Worm (Caenorhabditis elegans) whole organism, L2 larva: ENCODE results near the gene nphp-4.
A peak's percentile ranks its signal among the peaks of the same experiment; 100 is the strongest.

Experiments used
- C34F6.9 ChIP-seq: fragments of 150-350 bp; optimal IDR thresholded peaks from 2 replicates; lab custom pipeline; 2014; ENCODE audit warnings: missing biosample characterization, missing genetic modification characterization
- R02D3.7 ChIP-seq: fragments of 150-350 bp; optimal IDR thresholded peaks from 2 replicates; lab custom pipeline; 2014; ENCODE audit warnings: missing biosample characterization, missing genetic modification characterization
- Y55F3AM.14 ChIP-seq: fragments of 200-800 bp; sonication (Bioruptor generic); optimal IDR thresholded peaks from 2 replicates; lab custom pipeline; 2018; ENCODE audit warnings: mild to moderate bottlenecking, missing genetic modification characterization, missing compliant biosample characterization
- alr-1 ChIP-seq: fragments of 150-350 bp; optimal IDR thresholded peaks from 2 replicates; lab custom pipeline; 2014; ENCODE audit warnings: missing biosample characterization, missing genetic modification characterization
- aly-2 ChIP-seq: fragments of 150-350 bp; optimal IDR thresholded peaks from 2 replicates; lab custom pipeline; 2014; ENCODE audit warnings: missing biosample characterization, missing genetic modification characterization
- ama-1 ChIP-seq: fragments of 150-350 bp; optimal IDR thresholded peaks from 2 replicates; lab custom pipeline; 2018; ENCODE audit warnings: inconsistent platforms
- blmp-1 ChIP-seq: sonication (generic microtip); optimal IDR thresholded peaks from 2 replicates; lab custom pipeline; 2017; ENCODE audit warnings: missing genetic modification characterization, mild to moderate bottlenecking, missing compliant biosample characterization, antibody characterized with exemption, moderate library complexity; ENCODE audit not compliant: insufficient read depth
- crh-2 ChIP-seq: sonication (generic microtip); optimal IDR thresholded peaks from 2 replicates; lab custom pipeline; 2017; ENCODE audit warnings: missing biosample characterization, missing genetic modification characterization
- egl-27 ChIP-seq: sonication (generic microtip); optimal IDR thresholded peaks from 3 replicates; lab custom pipeline; 2017; ENCODE audit warnings: missing biosample characterization, missing genetic modification reagents, missing genetic modification characterization
- elt-1 ChIP-seq: fragments of 150-350 bp; optimal IDR thresholded peaks from 2 replicates; lab custom pipeline; 2014; ENCODE audit warnings: missing biosample characterization, missing genetic modification characterization
- elt-3 ChIP-seq: sonication (generic microtip); optimal IDR thresholded peaks from 2 replicates; lab custom pipeline; 2017; ENCODE audit warnings: missing biosample characterization, missing genetic modification characterization
- fos-1 ChIP-seq: fragments of 150-350 bp; optimal IDR thresholded peaks from 2 replicates; lab custom pipeline; 2014; ENCODE audit warnings: missing biosample characterization, missing genetic modification characterization
- gmeb-1 ChIP-seq: fragments of 150-350 bp; optimal IDR thresholded peaks from 2 replicates; lab custom pipeline; 2014; ENCODE audit warnings: missing biosample characterization, missing genetic modification characterization
- lin-11 ChIP-seq: fragments of 150-350 bp; sonication (generic microtip); optimal IDR thresholded peaks from 2 replicates; lab custom pipeline; 2014; ENCODE audit warnings: missing biosample characterization, missing genetic modification characterization, inconsistent platforms, mixed read lengths
- lin-13 ChIP-seq: fragments of 150-350 bp; optimal IDR thresholded peaks from 2 replicates; lab custom pipeline; 2014; ENCODE audit warnings: missing biosample characterization, missing genetic modification reagents, missing genetic modification characterization
- lin-39 ChIP-seq: fragments of 150-350 bp; optimal IDR thresholded peaks from 2 replicates; lab custom pipeline; 2014; ENCODE audit warnings: missing biosample characterization, missing genetic modification reagents, missing genetic modification characterization
- lsy-2 ChIP-seq, 2 experiments: fragments of 150-350 bp in 1 of 2; sonication (generic microtip) in 1 of 2; optimal IDR thresholded peaks; 2 replicates each; lab custom pipeline; 2014 to 2017; ENCODE audit warnings: missing biosample characterization in 2 of 2, missing genetic modification characterization in 2 of 2
- mab-5 ChIP-seq: fragments of 150-350 bp; optimal IDR thresholded peaks from 2 replicates; lab custom pipeline; 2014; ENCODE audit warnings: missing biosample characterization, missing genetic modification characterization
- mdl-1 ChIP-seq, 2 experiments: fragments of 150-350 bp in 1 of 2; sonication (generic microtip) in 1 of 2; optimal IDR thresholded peaks; 2 replicates each; lab custom pipeline; 2017; ENCODE audit warnings: missing biosample characterization in 2 of 2, missing genetic modification characterization in 2 of 2
- nhr-12 ChIP-seq: fragments of 150-350 bp; optimal IDR thresholded peaks from 2 replicates; lab custom pipeline; 2014; ENCODE audit warnings: missing biosample characterization, missing genetic modification characterization
- nhr-21 ChIP-seq: fragments of 150-350 bp; optimal IDR thresholded peaks from 2 replicates; lab custom pipeline; 2014; ENCODE audit warnings: missing biosample characterization, missing genetic modification characterization
- nhr-23 ChIP-seq: fragments of 150-350 bp; optimal IDR thresholded peaks from 2 replicates; lab custom pipeline; 2014; ENCODE audit warnings: missing biosample characterization, missing genetic modification reagents, missing genetic modification characterization
- nhr-237 ChIP-seq: fragments of 150-350 bp; optimal IDR thresholded peaks from 2 replicates; lab custom pipeline; 2014; ENCODE audit warnings: missing biosample characterization, missing genetic modification characterization
- nhr-25 ChIP-seq: fragments of 150-350 bp; sonication (generic microtip); optimal IDR thresholded peaks from 3 replicates; lab custom pipeline; 2014; ENCODE audit warnings: missing biosample characterization, missing genetic modification characterization
- nhr-6 ChIP-seq: fragments of 150-350 bp; optimal IDR thresholded peaks from 2 replicates; lab custom pipeline; 2014; ENCODE audit warnings: missing biosample characterization, missing genetic modification characterization
- nhr-77 ChIP-seq: fragments of 150-350 bp; optimal IDR thresholded peaks from 2 replicates; lab custom pipeline; 2014; ENCODE audit warnings: missing biosample characterization, missing genetic modification characterization
- peb-1 ChIP-seq: fragments of 150-350 bp; optimal IDR thresholded peaks from 2 replicates; lab custom pipeline; 2014; ENCODE audit warnings: missing biosample characterization, missing genetic modification characterization
- sem-4 ChIP-seq: fragments of 150-350 bp; optimal IDR thresholded peaks from 2 replicates; lab custom pipeline; 2014; ENCODE audit warnings: missing biosample characterization, missing genetic modification reagents, missing genetic modification characterization
- skn-1 ChIP-seq: sonication (generic microtip); optimal IDR thresholded peaks from 2 replicates; lab custom pipeline; 2017; ENCODE audit warnings: missing biosample characterization, missing genetic modification characterization
- sma-3 ChIP-seq: sonication (generic microtip); optimal IDR thresholded peaks from 2 replicates; lab custom pipeline; 2016; ENCODE audit warnings: missing genetic modification reagents, missing genetic modification characterization, missing compliant biosample characterization
- sma-9 ChIP-seq, 2 experiments: fragments of 150-350 bp in 1 of 2; sonication (generic microtip) in 1 of 2; optimal IDR thresholded peaks; 2 replicates each; lab custom pipeline; 2014 to 2016; ENCODE audit warnings: missing genetic modification characterization in 2 of 2, mild to moderate bottlenecking in 1 of 2, missing biosample characterization in 1 of 2, missing compliant biosample characterization in 1 of 2, missing genetic modification reagents in 1 of 2, moderate library complexity in 1 of 2
- snpc-4 ChIP-seq: fragments of 150-350 bp; optimal IDR thresholded peaks from 2 replicates; lab custom pipeline; 2014; ENCODE audit warnings: missing biosample characterization, missing genetic modification characterization
- unc-39 ChIP-seq: fragments of 150-350 bp; optimal IDR thresholded peaks from 2 replicates; lab custom pipeline; 2014; ENCODE audit warnings: missing biosample characterization, missing genetic modification characterization
- unc-55 ChIP-seq: fragments of 150-350 bp; sonication (generic microtip); optimal IDR thresholded peaks from 3 replicates; lab custom pipeline; 2014; ENCODE audit warnings: missing biosample characterization, missing genetic modification reagents, missing genetic modification characterization
- unc-62 ChIP-seq: fragments of 150-350 bp; optimal IDR thresholded peaks from 2 replicates; lab custom pipeline; 2014; ENCODE audit warnings: missing biosample characterization, missing genetic modification reagents, missing genetic modification characterization
- zag-1 ChIP-seq: fragments of 150-350 bp; optimal IDR thresholded peaks from 2 replicates; lab custom pipeline; 2014; ENCODE audit warnings: missing biosample characterization, missing genetic modification characterization
- ztf-1 ChIP-seq: fragments of 200-800 bp; sonication (Bioruptor generic); conservative IDR thresholded peaks from 2 replicates; pipeline ENCODE4 v1.3.6; 2022; ENCODE audit warnings: missing genetic modification characterization, missing compliant biosample characterization
- ztf-11 ChIP-seq: sonication (generic microtip); optimal IDR thresholded peaks from 2 replicates; lab custom pipeline; 2017; ENCODE audit warnings: missing biosample characterization, missing genetic modification characterization
- ztf-4 ChIP-seq: fragments of 150-350 bp; optimal IDR thresholded peaks from 2 replicates; lab custom pipeline; 2014; ENCODE audit warnings: missing biosample characterization, missing genetic modification characterization

nphp-4 gene

DNA sequence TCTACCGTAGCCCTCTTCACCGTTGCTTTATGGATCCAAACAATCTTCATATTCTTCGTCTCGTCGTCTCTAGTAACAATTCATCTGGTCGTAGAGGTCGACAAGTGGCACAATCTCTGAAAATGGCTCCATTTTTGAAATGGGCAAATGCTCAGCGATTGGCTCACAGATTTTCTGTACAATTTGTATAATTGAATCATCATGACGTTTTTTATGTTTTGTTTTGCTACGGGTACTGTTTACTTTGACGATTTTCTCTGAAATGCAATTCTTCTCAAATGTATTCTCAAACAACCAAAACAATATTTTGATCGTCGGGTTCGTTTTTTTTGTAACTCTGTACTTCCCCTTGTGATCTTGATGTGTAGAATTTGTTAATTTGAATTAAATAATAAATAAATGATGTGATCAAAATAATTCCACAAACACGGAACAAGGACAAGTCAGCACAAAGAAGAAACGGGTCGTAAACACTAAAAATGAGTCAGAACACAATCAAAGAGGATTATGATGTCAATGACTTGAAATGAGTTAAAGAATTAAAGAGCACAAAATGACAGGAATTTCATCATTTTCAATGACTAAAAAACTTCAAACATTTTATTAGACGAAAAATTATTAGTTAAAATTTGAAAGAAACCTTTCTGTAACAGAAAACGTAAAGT lies 18.5 kb upstream of the nphp-4 start:
- peak; percentile 29 for TF ChIP-seq nhr-21 (tag; lab: Kevin White, UChicago)
- TF ChIP-seq unc-39, result no peak
- no peak for TF ChIP-seq unc-55
- TF ChIP-seq mab-5 (tag; lab: Kevin White, UChicago), result no peak
- no peak for TF ChIP-seq unc-62 (GFP tag; lab: Kevin White, UChicago)
- no peak for TF ChIP-seq ama-1 (lab: Kevin White, UChicago)
- TF ChIP-seq nhr-77, result no peak
- no peak for TF ChIP-seq elt-3 (tag; lab: Kevin White, UChicago)
- no peak for TF ChIP-seq ztf-1 (GFP tag; lab: Robert Waterston, UW)
- peak in 1 of 2 experiments; percentile 20 for TF ChIP-seq lsy-2 (tag; optimal IDR thresholded peaks at IDR 0.05; lab: Kevin White, UChicago)
- TF ChIP-seq peb-1 (tag; lab: Kevin White, UChicago), result no peak
- no peak for TF ChIP-seq nhr-6 (tag; lab: Kevin White, UChicago)
- TF ChIP-seq nhr-237 (tag; lab: Kevin White, UChicago), result no peak
- TF ChIP-seq R02D3.7 (tag; lab: Kevin White, UChicago), result no peak
- TF ChIP-seq nhr-25, result no peak
- no peak for TF ChIP-seq C34F6.9 (tag; lab: Kevin White, UChicago)
- TF ChIP-seq crh-2 (tag; lab: Kevin White, UChicago), result no peak
- no peak for TF ChIP-seq lin-11 (tag; lab: Kevin White, UChicago)
- TF ChIP-seq lin-39 (tag; lab: Kevin White, UChicago), result no peak
- TF ChIP-seq lin-13 (GFP tag; lab: Kevin White, UChicago), result no peak
- no peak for TF ChIP-seq snpc-4 (tag; lab: Kevin White, UChicago)
- no peak for TF ChIP-seq blmp-1 (tag; lab: Kevin White, UChicago)
- TF ChIP-seq fos-1 (tag; lab: Kevin White, UChicago), result peak; percentile 63
- no peak for TF ChIP-seq aly-2 (tag; lab: Kevin White, UChicago)
- peak; percentile 27 for TF ChIP-seq sma-9 (GFP tag; optimal IDR thresholded peaks at IDR 0.05; lab: Kevin White, UChicago)
- no peak for TF ChIP-seq sma-9 (tag; optimal IDR thresholded peaks at IDR 0.05; lab: Kevin White, UChicago)
- no peak for TF ChIP-seq mdl-1 (tag; optimal IDR thresholded peaks at IDR 0.05; lab: Kevin White, UChicago)
- TF ChIP-seq nhr-23, result no peak
- TF ChIP-seq sem-4 (tag; lab: Kevin White, UChicago), result no peak
- no peak for TF ChIP-seq alr-1 (tag; lab: Kevin White, UChicago)
- no peak for TF ChIP-seq egl-27 (tag; lab: Kevin White, UChicago)
- TF ChIP-seq sma-3 (GFP tag; lab: Kevin White, UChicago), result no peak
- TF ChIP-seq elt-1 (tag; lab: Kevin White, UChicago), result no peak
- no peak for TF ChIP-seq zag-1
- TF ChIP-seq ztf-11 (tag; lab: Kevin White, UChicago), result no peak
- no peak for TF ChIP-seq Y55F3AM.14 (GFP tag; lab: Kevin White, UChicago)

DNA sequence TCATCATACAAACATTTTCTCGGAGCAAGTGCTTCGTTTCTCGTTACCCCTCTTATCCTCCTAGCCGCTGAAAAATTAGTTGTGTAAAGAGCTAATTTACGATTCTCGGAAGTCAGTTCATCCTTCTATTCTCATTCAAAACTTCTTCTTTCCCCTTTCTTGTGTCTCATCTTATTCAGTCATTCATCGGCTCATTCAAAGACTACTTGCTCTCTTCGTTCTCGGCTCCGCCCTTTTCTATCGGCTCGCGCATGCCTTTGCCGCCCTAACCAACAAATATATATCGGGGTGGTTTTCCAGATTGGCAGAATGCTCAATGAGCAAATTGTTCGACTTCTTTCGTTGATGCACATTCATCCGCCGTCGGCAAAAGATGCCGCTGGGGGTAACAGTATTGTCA lies 16.8 kb upstream of the nphp-4 start, which contains the start of gene R13H4.5:
Gene R13H4.5, plus strand, starts transcription at position 301 of the 400 bp plus-strand sequence.
- TF ChIP-seq ztf-1 (GFP tag; lab: Robert Waterston, UW), result 0 out of 2 replicates have a peak, but pooled peaks have one; percentile 35
- TF ChIP-seq unc-55, result peak; percentile 19
- no peak for TF ChIP-seq ztf-11 (tag; lab: Kevin White, UChicago)
- TF ChIP-seq R02D3.7 (tag; lab: Kevin White, UChicago), result no peak
- no peak for TF ChIP-seq ztf-4 (tag; lab: Kevin White, UChicago)
- no peak for TF ChIP-seq mdl-1 (tag; optimal IDR thresholded peaks at IDR 0.05; lab: Kevin White, UChicago)
- TF ChIP-seq fos-1 (tag; lab: Kevin White, UChicago), result no peak
- TF ChIP-seq lin-39 (tag; lab: Kevin White, UChicago), result no peak
- TF ChIP-seq gmeb-1 (tag; lab: Kevin White, UChicago), result no peak
- TF ChIP-seq nhr-12 (tag; lab: Kevin White, UChicago), result no peak
- TF ChIP-seq crh-2 (tag; lab: Kevin White, UChicago), result no peak
- TF ChIP-seq nhr-25, result no peak
- no peak for TF ChIP-seq lsy-2 (tag; optimal IDR thresholded peaks at IDR 0.05; lab: Kevin White, UChicago)
- no peak for TF ChIP-seq ama-1 (lab: Kevin White, UChicago)
- no peak for TF ChIP-seq skn-1 (tag; lab: Kevin White, UChicago)
